Worm (Caenorhabditis elegans) whole organism, early embryonic: Measurements from ENCODE around the gene Y45G5AM.6.

Experiments used
- ama-1 ChIP-seq: fragments of 150-350 bp; optimal IDR thresholded peaks from 2 replicates; lab custom pipeline; 2014
- tbx-11 ChIP-seq: fragments of 200-800 bp; sonication (Bioruptor generic); IDR thresholded peaks from 2 replicates; pipeline ENCODE4 v1.3.6; 2022; ENCODE audit warnings: missing genetic modification characterization, missing compliant biosample characterization

ce11 chrV:4106688-4107087, 45.4 kb downstream of the Y45G5AM.6 start:
- TF ChIP-seq ama-1 (lab: Kevin White, UChicago) (no peak), tbx-11 (GFP tag; lab: Robert Waterston, UW) (no peak)
